Fruit fly (Drosophila melanogaster) whole organism, prepupa: ENCODE measurements around the gene M1BP.

ENCODE experiments used
- CG10631 ChIP-seq: fragments of 200-800 bp; sonication (Bioruptor generic); optimal IDR thresholded peaks from 2 replicates; lab custom pipeline; 2016; ENCODE audit warnings: missing biosample characterization, missing genetic modification characterization
- CG10669 ChIP-seq: fragments of 200-800 bp; sonication (Bioruptor generic); optimal IDR thresholded peaks from 3 replicates; lab custom pipeline; 2018; ENCODE audit warnings: missing biosample characterization, mild to moderate bottlenecking, missing genetic modification characterization, moderate library complexity
- CG11902 ChIP-seq: fragments of 200-800 bp; sonication (Bioruptor generic); optimal IDR thresholded peaks from 3 replicates; lab custom pipeline; 2016; ENCODE audit warnings: missing biosample characterization, missing genetic modification characterization
- CG15336 ChIP-seq: fragments of 200-800 bp; sonication (Bioruptor generic); IDR thresholded peaks from 2 replicates; pipeline ENCODE4 v1.3.6; 2022; ENCODE audit warnings: missing biosample characterization, missing genetic modification characterization
- CG16779 ChIP-seq: fragments of 200-800 bp; sonication (Bioruptor generic); optimal IDR thresholded peaks from 3 replicates; lab custom pipeline; 2017; ENCODE audit warnings: missing biosample characterization, mild to moderate bottlenecking, missing genetic modification characterization
- CG3032 ChIP-seq: fragments of 200-800 bp; optimal IDR thresholded peaks from 2 replicates; lab custom pipeline; 2019; ENCODE audit warnings: missing biosample characterization, mild to moderate bottlenecking, missing genetic modification characterization, moderate library complexity
- CG31627 ChIP-seq: fragments of 200-800 bp; sonication (Bioruptor generic); optimal IDR thresholded peaks from 3 replicates; lab custom pipeline; 2016; ENCODE audit warnings: missing biosample characterization, missing genetic modification characterization
- CG3919 ChIP-seq: fragments of 200-800 bp; sonication (Bioruptor generic); optimal IDR thresholded peaks from 3 replicates; lab custom pipeline; 2016; ENCODE audit warnings: missing biosample characterization, missing genetic modification characterization
- CG4318 ChIP-seq: fragments of 200-800 bp; sonication (Bioruptor generic); optimal IDR thresholded peaks from 3 replicates; lab custom pipeline; 2017; ENCODE audit warnings: missing biosample characterization, mild to moderate bottlenecking, missing genetic modification characterization
- CG6276 ChIP-seq: fragments of 200-800 bp; sonication (Bioruptor generic); optimal IDR thresholded peaks from 2 replicates; lab custom pipeline; 2017; ENCODE audit warnings: missing biosample characterization, mild to moderate bottlenecking, missing genetic modification characterization
- CG6808 ChIP-seq: fragments of 200-800 bp; sonication (Bioruptor generic); optimal IDR thresholded peaks from 3 replicates; lab custom pipeline; 2017; ENCODE audit warnings: missing biosample characterization, missing genetic modification characterization, mild to moderate bottlenecking, moderate library complexity, missing genetic modification reagents
- CG6854 ChIP-seq: fragments of 200-800 bp; sonication (Bioruptor generic); optimal IDR thresholded peaks from 2 replicates; lab custom pipeline; 2017; ENCODE audit warnings: missing biosample characterization, mild to moderate bottlenecking, missing genetic modification characterization
- CG8119 ChIP-seq: fragments of 200-800 bp; sonication (Bioruptor generic); IDR thresholded peaks from 3 replicates; pipeline ENCODE4 v1.3.6; 2022; ENCODE audit warnings: missing biosample characterization, missing genetic modification characterization
- CG8319 ChIP-seq: fragments of 200-800 bp; sonication (Bioruptor generic); optimal IDR thresholded peaks from 3 replicates; lab custom pipeline; 2016; ENCODE audit warnings: missing biosample characterization, missing genetic modification characterization
- CG8632 ChIP-seq: fragments of 200-800 bp; sonication (Bioruptor generic); optimal IDR thresholded peaks from 3 replicates; lab custom pipeline; 2016; ENCODE audit warnings: missing biosample characterization, missing genetic modification characterization
- CG9139 ChIP-seq: fragments of 200-800 bp; sonication (Bioruptor generic); optimal IDR thresholded peaks from 3 replicates; lab custom pipeline; 2017; ENCODE audit warnings: missing biosample characterization, mild to moderate bottlenecking, missing genetic modification characterization
- Eip75B ChIP-seq: fragments of 200-800 bp; sonication (Bioruptor generic); optimal IDR thresholded peaks from 3 replicates; lab custom pipeline; 2016; ENCODE audit warnings: missing biosample characterization, missing genetic modification characterization
- Ets21C ChIP-seq: fragments of 200-800 bp; sonication (Bioruptor generic); optimal IDR thresholded peaks from 3 replicates; lab custom pipeline; 2016; ENCODE audit warnings: missing biosample characterization, missing genetic modification characterization
- Ets96B ChIP-seq: fragments of 200-800 bp; optimal IDR thresholded peaks from 2 replicates; lab custom pipeline; 2019; ENCODE audit warnings: missing biosample characterization, mild to moderate bottlenecking, missing genetic modification characterization, moderate library complexity
- Gug ChIP-seq: fragments of 200-800 bp; sonication (Bioruptor generic); IDR thresholded peaks from 2 replicates; pipeline ENCODE4 v1.3.6; 2022; ENCODE audit warnings: missing biosample characterization, missing genetic modification characterization
- Hr38 ChIP-seq: sonication (Bioruptor generic); optimal IDR thresholded peaks from 2 replicates; lab custom pipeline; 2016; ENCODE audit warnings: missing biosample characterization, missing genetic modification characterization
- Hr39 ChIP-seq: fragments of 200-800 bp; sonication (Bioruptor generic); optimal IDR thresholded peaks from 2 replicates; lab custom pipeline; 2016; ENCODE audit warnings: missing biosample characterization, missing genetic modification characterization
- Lpt ChIP-seq: fragments of 200-800 bp; sonication (Bioruptor generic); optimal IDR thresholded peaks from 3 replicates; lab custom pipeline; 2016; ENCODE audit warnings: missing biosample characterization, missing genetic modification characterization
- Met ChIP-seq: fragments of 200-800 bp; sonication (Bioruptor generic); optimal IDR thresholded peaks from 3 replicates; lab custom pipeline; 2016; ENCODE audit warnings: missing biosample characterization, missing genetic modification characterization
- OdsH ChIP-seq: fragments of 200-800 bp; sonication (Bioruptor generic); optimal IDR thresholded peaks from 3 replicates; lab custom pipeline; 2016; ENCODE audit warnings: missing biosample characterization, missing genetic modification characterization
- Smox ChIP-seq: fragments of 200-800 bp; sonication (Bioruptor generic); optimal IDR thresholded peaks from 3 replicates; lab custom pipeline; 2016; ENCODE audit warnings: missing biosample characterization, missing genetic modification characterization
- Sox102F ChIP-seq: fragments of 200-800 bp; sonication (Bioruptor generic); optimal IDR thresholded peaks from 2 replicates; lab custom pipeline; 2016; ENCODE audit warnings: missing biosample characterization, mild to moderate bottlenecking, missing genetic modification characterization
- Sox14 ChIP-seq: fragments of 200-800 bp; sonication (Bioruptor generic); optimal IDR thresholded peaks from 3 replicates; lab custom pipeline; 2016; ENCODE audit warnings: missing biosample characterization, missing genetic modification characterization
- Sox15 ChIP-seq: fragments of 200-800 bp; sonication (Bioruptor generic); optimal IDR thresholded peaks from 3 replicates; lab custom pipeline; 2016; ENCODE audit warnings: missing biosample characterization, missing genetic modification characterization
- achi ChIP-seq: fragments of 200-800 bp; sonication (Bioruptor generic); optimal IDR thresholded peaks from 3 replicates; lab custom pipeline; 2016; ENCODE audit warnings: missing biosample characterization, missing genetic modification characterization
- acj6 ChIP-seq: fragments of 200-800 bp; sonication (Bioruptor generic); optimal IDR thresholded peaks from 3 replicates; lab custom pipeline; 2016; ENCODE audit warnings: missing biosample characterization, missing genetic modification characterization
- cyc ChIP-seq: fragments of 200-800 bp; sonication (Bioruptor generic); optimal IDR thresholded peaks from 3 replicates; lab custom pipeline; 2016; ENCODE audit warnings: missing biosample characterization, missing genetic modification characterization
- dsx ChIP-seq: fragments of 200-800 bp; optimal IDR thresholded peaks from 3 replicates; lab custom pipeline; 2019; ENCODE audit warnings: missing biosample characterization, mild to moderate bottlenecking, missing genetic modification characterization, moderate library complexity; ENCODE audit not compliant: poor library complexity, severe bottlenecking
- eg ChIP-seq: fragments of 200-800 bp; sonication (Bioruptor generic); IDR thresholded peaks from 3 replicates; pipeline ENCODE4 v1.3.6; 2022; ENCODE audit warnings: missing biosample characterization, missing genetic modification characterization
- esn ChIP-seq: fragments of 200-800 bp; sonication (Bioruptor generic); optimal IDR thresholded peaks from 2 replicates; lab custom pipeline; 2016; ENCODE audit warnings: missing biosample characterization, mild to moderate bottlenecking, missing genetic modification characterization, moderate library complexity
- fd85E ChIP-seq: fragments of 200-800 bp; sonication (Bioruptor generic); optimal IDR thresholded peaks from 3 replicates; lab custom pipeline; 2016; ENCODE audit warnings: missing biosample characterization, missing genetic modification characterization
- fkh ChIP-seq: fragments of 200-800 bp; sonication (Bioruptor generic); optimal IDR thresholded peaks from 3 replicates; lab custom pipeline; 2017; ENCODE audit warnings: missing biosample characterization, mild to moderate bottlenecking, missing genetic modification characterization, moderate library complexity
- lz ChIP-seq: fragments of 200-800 bp; sonication (Bioruptor generic); optimal IDR thresholded peaks from 3 replicates; lab custom pipeline; 2016; ENCODE audit warnings: missing biosample characterization, missing genetic modification characterization
- net ChIP-seq: fragments of 200-800 bp; sonication (Bioruptor generic); optimal IDR thresholded peaks from 3 replicates; lab custom pipeline; 2016; ENCODE audit warnings: missing biosample characterization, missing genetic modification characterization
- salr ChIP-seq, 2 experiments: fragments of 200-800 bp; sonication (Bioruptor generic); optimal IDR thresholded peaks; 3 replicates each; lab custom pipeline; 2016 to 2018; ENCODE audit warnings: missing biosample characterization in 2 of 2, missing genetic modification characterization in 2 of 2, mild to moderate bottlenecking in 1 of 2
- spab ChIP-seq: fragments of 200-800 bp; sonication (Bioruptor generic); optimal IDR thresholded peaks from 2 replicates; lab custom pipeline; 2017; ENCODE audit warnings: missing biosample characterization, mild to moderate bottlenecking, missing genetic modification characterization, missing genetic modification reagents
- ss ChIP-seq, 2 experiments: fragments of 200-800 bp; sonication (Bioruptor generic); optimal IDR thresholded peaks; 2 replicates in 1 of 2; 3 replicates in 1 of 2; lab custom pipeline; 2017 to 2018; ENCODE audit warnings: mild to moderate bottlenecking in 2 of 2, missing biosample characterization in 2 of 2, missing genetic modification characterization in 2 of 2, moderate library complexity in 1 of 2
- svp ChIP-seq: fragments of 200-800 bp; sonication (Bioruptor generic); peaks from one replicate; lab custom pipeline; 2016; ENCODE audit warnings: missing biosample characterization, missing genetic modification characterization
- topi ChIP-seq: fragments of 200-800 bp; sonication (Bioruptor generic); optimal IDR thresholded peaks from 3 replicates; lab custom pipeline; 2016; ENCODE audit warnings: missing biosample characterization, missing genetic modification characterization
- vri ChIP-seq: fragments of 200-800 bp; sonication (Bioruptor generic); optimal IDR thresholded peaks from 3 replicates; lab custom pipeline; 2016; ENCODE audit warnings: missing biosample characterization, mild to moderate bottlenecking, missing genetic modification characterization

M1BP gene

dm6 chr3R:8747871-8748775, 16.6 kb upstream of the M1BP start (continued):
- TF ChIP-seq Gug (GFP tag; lab: Robert Waterston, UW) (peak; percentile 50), esn (GFP tag; lab: Kevin White, UChicago) (peak; percentile 90), OdsH (peak; percentile 86), CG10669 (GFP tag; lab: Kevin White, UChicago) (peak; percentile 57), CG9139 (peak; percentile 35), CG31627 (GFP tag; lab: Kevin White, UChicago) (peak; percentile 79), Hr39 (GFP tag; lab: Kevin White, UChicago) (peak; percentile 74), CG16779 (peak; percentile 72), fkh (GFP tag; lab: Kevin White, UChicago) (no peak), Eip75B (GFP tag; lab: Kevin White, UChicago) (peak; percentile 77), lz (GFP tag; lab: Kevin White, UChicago) (peak; percentile 84), Sox15 (GFP tag; lab: Kevin White, UChicago) (peak; percentile 71), salr (GFP tag; optimal IDR thresholded peaks at IDR 0.05; lab: Kevin White, UChicago) (peak; percentile 1 to 80), CG8632 (GFP tag; lab: Kevin White, UChicago) (peak; percentile 84), CG3919 (GFP tag; lab: Kevin White, UChicago) (peak; percentile 75), CG8119 (GFP tag; lab: Robert Waterston, UW) (peak; percentile 81), Sox14 (GFP tag; lab: Kevin White, UChicago) (peak; percentile 75), topi (peak; percentile 87), acj6 (GFP tag; lab: Kevin White, UChicago) (peak; percentile 85), ss (GFP tag; optimal IDR thresholded peaks at IDR 0.05; lab: Kevin White, UChicago) (peak; percentile 49 to 76), Smox (GFP tag; lab: Kevin White, UChicago) (peak; percentile 88), Ets96B (tag; lab: Kevin White, UChicago) (peak; percentile 64), Hr38 (GFP tag; lab: Kevin White, UChicago) (no peak), CG8319 (GFP tag; lab: Kevin White, UChicago) (peak; percentile 71), achi (GFP tag; lab: Kevin White, UChicago) (peak; percentile 74)

- TF ChIP-seq OdsH (no peak), Eip75B (GFP tag; lab: Kevin White, UChicago) (no peak), cyc (GFP tag; lab: Kevin White, UChicago) (no peak), Smox (GFP tag; lab: Kevin White, UChicago) (peak; percentile 55), Sox14 (GFP tag; lab: Kevin White, UChicago) (peak; percentile 18), lz (GFP tag; lab: Kevin White, UChicago) (peak; percentile 45), CG10669 (GFP tag; lab: Kevin White, UChicago) (peak; percentile 4), CG6276 (GFP tag; lab: Kevin White, UChicago) (no peak), ss (GFP tag; optimal IDR thresholded peaks at IDR 0.05; lab: Kevin White, UChicago) (no peak), CG10631 (GFP tag; lab: Kevin White, UChicago) (no peak), CG11902 (GFP tag; lab: Kevin White, UChicago) (no peak), acj6 (GFP tag; lab: Kevin White, UChicago) (no peak), Sox102F (GFP tag; lab: Kevin White, UChicago) (peak; percentile 5), CG3919 (GFP tag; lab: Kevin White, UChicago) (peak; percentile 37), svp (GFP tag; lab: Kevin White, UChicago) (peak; percentile 79), eg (GFP tag; lab: Robert Waterston, UW) (no peak; the same call in 2 of the 3 replicates), spab (GFP tag; lab: Kevin White, UChicago) (no peak), CG15336 (GFP tag; lab: Robert Waterston, UW) (no peak), CG4318 (GFP tag; lab: Kevin White, UChicago) (no peak), CG3032 (no peak), CG6854 (GFP tag; lab: Kevin White, UChicago) (peak; percentile 15), fd85E (GFP tag; lab: Kevin White, UChicago) (peak; percentile 27), Met (GFP tag; lab: Kevin White, UChicago) (peak; percentile 34), CG6808 (GFP tag; lab: Kevin White, UChicago) (no peak), Hr39 (GFP tag; lab: Kevin White, UChicago) (no peak), dsx (GFP tag; lab: Kevin White, UChicago) (no peak), Lpt (no peak), esn (GFP tag; lab: Kevin White, UChicago) (peak; percentile 4), vri (GFP tag; lab: Kevin White, UChicago) (peak; percentile 33), net (GFP tag; lab: Kevin White, UChicago) (no peak), CG8119 (GFP tag; lab: Robert Waterston, UW) (0 out of 3 replicates have a peak, but pooled peaks have one; percentile 20), Ets21C (no peak)
Observed at dm6 chr3R:8747134-8747870, 15.8 kb upstream of the M1BP start, which contains the start of the genes CG9801 and Nasp. TSS of gene CG9801 (minus strand) at chr3R:8747675. TSS of gene Nasp (plus strand) at chr3R:8747798.
